Worm (Caenorhabditis elegans) whole organism, midembryonic: ENCODE results near the gene eef-1B.2.

ENCODE experiments used
- ref-1 ChIP-seq: fragments of 200-800 bp; sonication (Bioruptor generic); conservative IDR thresholded peaks from 2 replicates; pipeline ENCODE4 v1.3.6; 2022; ENCODE audit warnings: missing genetic modification reagents, missing genetic modification characterization, missing compliant biosample characterization
- ztf-29 ChIP-seq: fragments of 200-800 bp; sonication (Bioruptor generic); IDR thresholded peaks from 2 replicates; pipeline ENCODE4 v1.3.6; 2022; ENCODE audit warnings: missing genetic modification reagents, missing genetic modification characterization, missing compliant biosample characterization

- TF ChIP-seq ref-1 (GFP tag; lab: Robert Waterston, UW) (no peak), ztf-29 (GFP tag; lab: Robert Waterston, UW) (no peak)
Measured at ce11 chrIV:15011169-15011568, 26.0 kb upstream of the eef-1B.2 start.
